Worm (Caenorhabditis elegans) whole organism, late embryonic: ENCODE results near the gene kqt-2.

Experiments
- F13H6.1 ChIP-seq: sonication (generic microtip); optimal IDR thresholded peaks from 2 replicates; lab custom pipeline; 2016; ENCODE audit warnings: missing genetic modification characterization, missing compliant biosample characterization
- K09A11.1 ChIP-seq: sonication (generic microtip); optimal IDR thresholded peaks from 2 replicates; lab custom pipeline; 2017; ENCODE audit warnings: antibody characterized with exemption, mild to moderate bottlenecking, missing genetic modification characterization, missing compliant biosample characterization; ENCODE audit not compliant: insufficient read depth
- T23F11.4 ChIP-seq: fragments of 200-800 bp; sonication (Bioruptor generic); optimal IDR thresholded peaks from 2 replicates; lab custom pipeline; 2018; ENCODE audit warnings: mild to moderate bottlenecking, missing genetic modification characterization, missing compliant biosample characterization
- ama-1 ChIP-seq: fragments of 150-350 bp; optimal IDR thresholded peaks from 2 replicates; lab custom pipeline; 2014
- ceh-14 ChIP-seq: sonication (generic microtip); optimal IDR thresholded peaks from 2 replicates; lab custom pipeline; 2016; ENCODE audit warnings: missing genotype, missing genetic modification characterization, missing compliant biosample characterization
- ceh-18 ChIP-seq: sonication (generic microtip); optimal IDR thresholded peaks from 2 replicates; lab custom pipeline; 2016; ENCODE audit warnings: missing genetic modification characterization, missing compliant biosample characterization
- ceh-2 ChIP-seq: sonication (generic microtip); optimal IDR thresholded peaks from 2 replicates; lab custom pipeline; 2016; ENCODE audit warnings: missing genotype, missing genetic modification characterization, missing compliant biosample characterization
- ceh-22 ChIP-seq: sonication (generic microtip); optimal IDR thresholded peaks from 2 replicates; lab custom pipeline; 2017; ENCODE audit warnings: missing biosample characterization, missing genetic modification characterization
- ceh-31 ChIP-seq: sonication (generic microtip); optimal IDR thresholded peaks from 2 replicates; lab custom pipeline; 2016; ENCODE audit warnings: missing genetic modification characterization, missing compliant biosample characterization
- ceh-34 ChIP-seq: sonication (generic microtip); optimal IDR thresholded peaks from 2 replicates; lab custom pipeline; 2016; ENCODE audit warnings: mild to moderate bottlenecking, missing genetic modification characterization, missing compliant biosample characterization
- ceh-6 ChIP-seq: fragments of 200-800 bp; sonication (Bioruptor generic); optimal IDR thresholded peaks from 2 replicates; lab custom pipeline; 2018; ENCODE audit warnings: mild to moderate bottlenecking, missing genetic modification characterization, missing compliant biosample characterization
- dmd-4 ChIP-seq: sonication (generic microtip); optimal IDR thresholded peaks from 2 replicates; lab custom pipeline; 2016; ENCODE audit warnings: borderline replicate concordance, missing genetic modification characterization, missing compliant biosample characterization
- elt-2 ChIP-seq: sonication (generic microtip); optimal IDR thresholded peaks from 2 replicates; lab custom pipeline; 2016; ENCODE audit warnings: missing genetic modification reagents, missing genetic modification characterization, missing compliant biosample characterization
- fax-1 ChIP-seq: sonication (generic microtip); optimal IDR thresholded peaks from 2 replicates; lab custom pipeline; 2016; ENCODE audit warnings: missing genotype, missing genetic modification characterization, missing compliant biosample characterization
- gmeb-2 ChIP-seq: sonication (generic microtip); optimal IDR thresholded peaks from 2 replicates; lab custom pipeline; 2016; ENCODE audit warnings: missing genetic modification characterization, inconsistent platforms, missing compliant biosample characterization
- hlh-15 ChIP-seq: sonication (generic microtip); optimal IDR thresholded peaks from 2 replicates; lab custom pipeline; 2016; ENCODE audit warnings: missing genetic modification characterization, missing compliant biosample characterization
- hlh-30 ChIP-seq: sonication (generic microtip); optimal IDR thresholded peaks from 2 replicates; lab custom pipeline; 2017; ENCODE audit warnings: antibody characterized with exemption, missing genetic modification characterization, missing compliant biosample characterization; ENCODE audit not compliant: insufficient read depth
- lin-11 ChIP-seq: fragments of 200-800 bp; sonication (Bioruptor generic); optimal IDR thresholded peaks from 2 replicates; lab custom pipeline; 2018; ENCODE audit warnings: mild to moderate bottlenecking, missing genetic modification characterization, missing compliant biosample characterization
- nfya-1 ChIP-seq: sonication (generic microtip); optimal IDR thresholded peaks from 2 replicates; lab custom pipeline; 2017; ENCODE audit warnings: missing genetic modification characterization, mild to moderate bottlenecking, missing compliant biosample characterization, antibody characterized with exemption, moderate library complexity
- odd-2 ChIP-seq: sonication (generic microtip); optimal IDR thresholded peaks from 2 replicates; lab custom pipeline; 2017; ENCODE audit warnings: antibody characterized with exemption, mild to moderate bottlenecking, missing genetic modification characterization, missing compliant biosample characterization
- pag-3 ChIP-seq: sonication (generic microtip); optimal IDR thresholded peaks from 2 replicates; lab custom pipeline; 2016; ENCODE audit warnings: missing compliant biosample characterization, missing genetic modification characterization, borderline replicate concordance
- pat-9 ChIP-seq: fragments of 200-800 bp; sonication (Bioruptor generic); optimal IDR thresholded peaks from 2 replicates; lab custom pipeline; 2018; ENCODE audit warnings: mild to moderate bottlenecking, missing genetic modification characterization, moderate library complexity, missing compliant biosample characterization
- pax-1 ChIP-seq: fragments of 150-350 bp; optimal IDR thresholded peaks from 2 replicates; lab custom pipeline; 2014; ENCODE audit warnings: missing biosample characterization, missing genetic modification characterization
- pha-4 ChIP-seq: fragments of 150-350 bp; optimal IDR thresholded peaks from 2 replicates; lab custom pipeline; 2018; ENCODE audit warnings: missing biosample characterization, missing genetic modification reagents, missing genetic modification characterization
- pros-1 ChIP-seq: fragments of 150-350 bp; optimal IDR thresholded peaks from 2 replicates; lab custom pipeline; 2014; ENCODE audit warnings: missing biosample characterization, missing genetic modification reagents, missing genetic modification characterization
- ref-2 ChIP-seq: sonication (generic microtip); optimal IDR thresholded peaks from 2 replicates; lab custom pipeline; 2016; ENCODE audit warnings: missing genetic modification characterization, missing compliant biosample characterization
- syd-9 ChIP-seq: sonication (generic microtip); optimal IDR thresholded peaks from 2 replicates; lab custom pipeline; 2016; ENCODE audit warnings: mild to moderate bottlenecking, missing genetic modification characterization, moderate library complexity, missing compliant biosample characterization
- tbx-7 ChIP-seq: sonication (generic microtip); optimal IDR thresholded peaks from 2 replicates; lab custom pipeline; 2016; ENCODE audit warnings: missing genotype, missing genetic modification characterization, missing compliant biosample characterization
- ttx-3 ChIP-seq: sonication (generic microtip); optimal IDR thresholded peaks from 2 replicates; lab custom pipeline; 2016; ENCODE audit warnings: missing genetic modification reagents, missing genetic modification characterization, missing compliant biosample characterization
- unc-42 ChIP-seq: sonication (generic microtip); optimal IDR thresholded peaks from 2 replicates; lab custom pipeline; 2016; ENCODE audit warnings: missing genotype, missing genetic modification characterization, missing compliant biosample characterization
- unc-55 ChIP-seq: sonication (generic microtip); optimal IDR thresholded peaks from 2 replicates; lab custom pipeline; 2017; ENCODE audit warnings: missing biosample characterization, missing genetic modification reagents, missing genetic modification characterization
- unc-86 ChIP-seq: sonication (generic microtip); optimal IDR thresholded peaks from 2 replicates; lab custom pipeline; 2016; ENCODE audit warnings: missing genetic modification characterization, missing compliant biosample characterization
- zip-5 ChIP-seq: sonication (generic microtip); optimal IDR thresholded peaks from 2 replicates; lab custom pipeline; 2016; ENCODE audit warnings: missing genetic modification characterization, missing compliant biosample characterization
- ztf-16 ChIP-seq: sonication (generic microtip); optimal IDR thresholded peaks from 2 replicates; lab custom pipeline; 2017; ENCODE audit warnings: missing genetic modification characterization, missing compliant biosample characterization

The kqt-2 gene

DNA sequence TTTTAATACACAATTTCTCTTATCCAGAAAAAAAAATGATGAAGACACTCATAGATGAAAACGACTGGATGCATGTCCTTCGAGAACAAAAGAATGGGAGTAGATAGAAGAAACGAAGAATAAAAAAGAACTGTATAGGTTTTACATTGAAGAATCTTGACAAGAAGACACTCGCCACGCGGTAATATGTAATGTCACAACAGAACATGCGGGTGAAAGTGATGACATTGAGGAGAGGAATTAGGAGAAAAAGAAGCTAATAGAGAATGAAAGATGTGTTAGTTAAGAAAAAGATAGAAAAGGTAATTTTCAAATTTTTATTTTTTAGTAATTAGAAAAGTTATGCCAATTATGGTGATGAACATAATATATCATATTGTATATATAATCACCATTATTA lies 9.3 kb upstream of the kqt-2 start:
- TF ChIP-seq pha-4: no peak
- TF ChIP-seq pax-1 (tag; lab: Kevin White, UChicago): no peak
- no peak for TF ChIP-seq odd-2 (tag; lab: Kevin White, UChicago)
- TF ChIP-seq syd-9: no peak
- no peak for TF ChIP-seq gmeb-2 (tag; lab: Kevin White, UChicago)
- TF ChIP-seq ceh-14 (tag; lab: Kevin White, UChicago): no peak
- TF ChIP-seq unc-86: no peak
- TF ChIP-seq dmd-4: no peak
- no peak for TF ChIP-seq unc-55 (GFP tag; lab: Kevin White, UChicago)
- no peak for TF ChIP-seq pros-1 (tag; lab: Kevin White, UChicago)
- TF ChIP-seq pat-9 (tag; lab: Kevin White, UChicago): no peak
- no peak for TF ChIP-seq ceh-31 (tag; lab: Kevin White, UChicago)
- no peak for TF ChIP-seq nfya-1 (tag; lab: Kevin White, UChicago)
- no peak for TF ChIP-seq ceh-34 (tag; lab: Kevin White, UChicago)
- no peak for TF ChIP-seq zip-5 (tag; lab: Kevin White, UChicago)
- no peak for TF ChIP-seq ceh-22 (tag; lab: Kevin White, UChicago)

DNA sequence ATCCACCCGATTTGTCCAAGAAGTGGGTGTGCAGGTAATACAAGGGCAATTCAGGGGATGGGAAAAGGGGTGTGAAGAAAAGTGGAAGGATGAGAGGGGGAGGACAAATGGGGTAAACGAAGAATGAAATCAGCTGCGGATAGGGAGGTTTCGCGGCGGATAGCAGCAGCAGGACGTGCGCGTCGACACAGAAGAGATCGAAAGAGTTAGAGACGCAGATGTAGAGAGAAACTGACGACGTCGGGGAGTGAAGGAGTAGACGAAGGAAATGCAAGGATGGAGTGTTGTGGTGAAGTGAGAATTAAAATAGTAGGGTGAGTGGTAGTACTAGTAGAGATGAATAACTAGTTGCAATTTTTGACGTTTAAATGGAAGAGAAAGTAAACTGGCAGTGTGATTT lies 6.1 kb upstream of the kqt-2 start, which contains the start of gene M60.6:
M60.6 (minus strand) TSS at position 166 of the 400 bp plus-strand sequence.
- peak; percentile 89 for TF ChIP-seq unc-42 (tag; lab: Kevin White, UChicago)
- TF ChIP-seq F13H6.1 (tag; lab: Kevin White, UChicago): peak; percentile 25
- TF ChIP-seq nfya-1 (tag; lab: Kevin White, UChicago): peak; percentile 34
- peak; percentile 16 for TF ChIP-seq ceh-14 (tag; lab: Kevin White, UChicago)
- TF ChIP-seq lin-11: no peak
- TF ChIP-seq ceh-31 (tag; lab: Kevin White, UChicago): peak; percentile 77
- TF ChIP-seq ceh-18 (tag; lab: Kevin White, UChicago): peak; percentile 9
- TF ChIP-seq ref-2 (tag; lab: Kevin White, UChicago): peak; percentile 65
- peak; percentile 30 for TF ChIP-seq unc-55 (GFP tag; lab: Kevin White, UChicago)
- TF ChIP-seq ceh-2: no peak
- TF ChIP-seq ama-1 (lab: Kevin White, UChicago): no peak
- peak; percentile 3 for TF ChIP-seq fax-1 (tag; lab: Kevin White, UChicago)
- no peak for TF ChIP-seq ceh-6
- no peak for TF ChIP-seq ttx-3 (tag; lab: Kevin White, UChicago)
- no peak for TF ChIP-seq K09A11.1 (tag; lab: Kevin White, UChicago)
- TF ChIP-seq odd-2 (tag; lab: Kevin White, UChicago): no peak

DNA sequence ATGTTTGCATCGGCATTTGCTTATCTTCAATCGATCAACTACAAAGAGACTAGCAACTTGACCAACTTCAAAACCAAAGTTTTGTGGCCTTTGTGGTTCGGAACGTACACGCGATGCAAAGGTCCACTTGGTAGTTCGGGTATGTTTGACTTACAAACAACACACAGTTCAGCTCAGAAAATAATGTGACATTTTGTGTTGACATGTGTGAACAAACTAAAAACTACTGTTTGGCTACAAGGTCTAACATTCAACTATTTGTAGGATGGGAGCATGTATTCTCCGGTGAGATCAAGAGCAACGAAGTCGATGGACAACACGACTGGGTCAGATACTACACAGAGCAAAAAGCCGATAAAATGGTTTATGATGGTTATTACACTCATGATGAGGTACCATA lies 919 bp upstream of the kqt-2 start:
- TF ChIP-seq syd-9 (no peak), K09A11.1 (tag; lab: Kevin White, UChicago) (no peak), ceh-2 (no peak), hlh-15 (no peak), tbx-7 (tag; lab: Kevin White, UChicago) (no peak), ztf-16 (no peak), pros-1 (tag; lab: Kevin White, UChicago) (no peak), pha-4 (no peak)

DNA sequence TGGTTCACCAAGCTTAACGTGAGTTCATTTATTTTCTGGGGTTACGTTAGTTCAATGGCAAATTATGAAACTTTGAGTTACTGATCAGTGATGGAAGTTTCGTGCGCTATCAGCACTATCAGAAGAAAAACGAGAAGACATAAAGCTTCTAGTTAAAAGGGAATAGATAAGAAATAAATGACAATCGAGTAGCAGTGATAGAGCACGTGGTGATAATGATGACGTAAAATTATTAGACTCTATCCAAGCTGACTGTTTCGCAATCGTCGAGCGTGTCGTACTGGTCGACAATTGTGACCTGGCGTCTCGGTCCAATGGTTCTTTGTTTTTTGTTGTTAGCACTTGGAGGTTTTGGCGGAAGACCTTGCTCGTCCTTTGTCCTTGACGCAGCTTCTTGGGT lies 3.1 kb downstream of the kqt-2 start:
- no peak for TF ChIP-seq fax-1 (tag; lab: Kevin White, UChicago)
- peak; percentile 58 for TF ChIP-seq elt-2
- TF ChIP-seq ref-2 (tag; lab: Kevin White, UChicago): no peak

DNA sequence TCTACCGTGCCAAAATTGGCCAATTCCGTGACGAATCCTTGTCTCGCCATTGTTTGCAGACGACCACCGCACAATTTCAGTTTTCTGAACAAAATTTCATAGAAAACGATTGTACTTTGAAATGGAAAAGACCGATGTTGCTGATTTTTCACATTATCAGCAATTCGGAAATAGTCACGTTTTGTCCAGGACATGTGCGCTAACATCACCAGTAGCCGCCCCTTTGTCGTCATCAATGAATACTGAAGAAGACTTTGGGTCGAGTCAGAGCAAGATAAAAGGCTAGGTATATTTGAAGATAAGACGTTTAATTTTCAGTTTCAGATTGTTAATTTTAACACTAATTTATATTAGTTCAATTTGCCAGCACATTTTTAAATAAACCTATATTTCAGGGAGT lies 4.3 kb downstream of the kqt-2 start, which contains the start of gene endu-2:
endu-2 (plus strand) TSS at position 396 of the 400 bp plus-strand sequence.
- TF ChIP-seq dmd-4: no peak
- TF ChIP-seq pag-3 (tag; lab: Kevin White, UChicago): no peak
- TF ChIP-seq ama-1 (lab: Kevin White, UChicago): no peak
- TF ChIP-seq unc-55 (GFP tag; lab: Kevin White, UChicago): no peak
- TF ChIP-seq ceh-14 (tag; lab: Kevin White, UChicago): no peak
- TF ChIP-seq nfya-1 (tag; lab: Kevin White, UChicago): no peak
- TF ChIP-seq hlh-30: no peak
- TF ChIP-seq ceh-31 (tag; lab: Kevin White, UChicago): no peak
- TF ChIP-seq ttx-3 (tag; lab: Kevin White, UChicago): no peak
- no peak for TF ChIP-seq T23F11.4
- TF ChIP-seq zip-5 (tag; lab: Kevin White, UChicago): no peak
